Worm (Caenorhabditis elegans) whole organism, late embryonic: ENCODE measurements around the gene Y40C5A.4.

ENCODE experiments used
- dve-1 ChIP-seq: sonication (generic microtip); optimal IDR thresholded peaks from 2 replicates; lab custom pipeline; 2017; ENCODE audit warnings: antibody characterized with exemption, mild to moderate bottlenecking, missing genetic modification characterization, missing compliant biosample characterization
- fkh-10 ChIP-seq: fragments of 150-350 bp; optimal IDR thresholded peaks from 2 replicates; lab custom pipeline; 2014; ENCODE audit warnings: missing biosample characterization, missing genetic modification reagents, missing genetic modification characterization
- sdc-2 ChIP-seq: sonication (generic microtip); optimal IDR thresholded peaks from 2 replicates; lab custom pipeline; 2016; ENCODE audit warnings: missing genotype, missing genetic modification characterization, missing compliant biosample characterization

- no peak for TF ChIP-seq sdc-2
- no peak for TF ChIP-seq fkh-10
- TF ChIP-seq dve-1 (tag; lab: Kevin White, UChicago) = no peak
Observed at ce11 chrIV:7342144-7342543, 22.8 kb downstream of the Y40C5A.4 start.
